Worm (Caenorhabditis elegans) whole organism, L1 larva: ENCODE data around the gene gpa-6.

Source experiments
- C34B4.2 ChIP-seq: sonication (generic microtip); optimal IDR thresholded peaks from 2 replicates; lab custom pipeline; 2017; ENCODE audit warnings: mild to moderate bottlenecking, missing genetic modification characterization, missing compliant biosample characterization
- Y116A8C.19 ChIP-seq: sonication (generic microtip); optimal IDR thresholded peaks from 2 replicates; lab custom pipeline; 2016; ENCODE audit warnings: missing compliant biosample characterization, missing genetic modification characterization, borderline replicate concordance
- aha-1 ChIP-seq: fragments of 150-350 bp; optimal IDR thresholded peaks from 2 replicates; lab custom pipeline; 2014; ENCODE audit warnings: missing biosample characterization, missing genetic modification characterization
- blmp-1 ChIP-seq: fragments of 150-350 bp; optimal IDR thresholded peaks from 2 replicates; lab custom pipeline; 2014; ENCODE audit warnings: missing biosample characterization, missing genetic modification characterization
- ceh-63 ChIP-seq: fragments of 200-800 bp; sonication (Bioruptor generic); optimal IDR thresholded peaks from 2 replicates; lab custom pipeline; 2018; ENCODE audit warnings: mild to moderate bottlenecking, missing genetic modification characterization, missing compliant biosample characterization
- ceh-8 ChIP-seq: fragments of 200-800 bp; sonication (Bioruptor generic); optimal IDR thresholded peaks from 2 replicates; lab custom pipeline; 2018; ENCODE audit warnings: mild to moderate bottlenecking, missing genetic modification characterization, moderate library complexity, missing compliant biosample characterization
- ceh-82 ChIP-seq, 3 experiments: fragments of 150-350 bp in 1 of 3; sonication (generic microtip) in 2 of 3; optimal IDR thresholded peaks; 2 replicates each; lab custom pipeline; 2014 to 2017; ENCODE audit warnings: missing biosample characterization in 3 of 3, missing genetic modification characterization in 3 of 3
- ceh-88 ChIP-seq: fragments of 200-800 bp; sonication (Bioruptor generic); IDR thresholded peaks from 2 replicates; pipeline ENCODE4 v1.3.6; 2022; ENCODE audit warnings: missing genetic modification characterization, missing compliant biosample characterization
- dsc-1 ChIP-seq: sonication (generic microtip); optimal IDR thresholded peaks from 2 replicates; lab custom pipeline; 2016; ENCODE audit warnings: mild to moderate bottlenecking, missing genetic modification characterization, missing compliant biosample characterization
- efl-1 ChIP-seq, 4 experiments: fragments of 150-350 bp; optimal IDR thresholded peaks in 3 of 4; peaks in 1 of 4; 1 replicate in 1 of 4; 2 replicates in 3 of 4; lab custom pipeline; 2014; ENCODE audit warnings: missing biosample characterization in 2 of 4, missing genetic modification characterization in 2 of 4, missing genetic modification reagents in 2 of 4
- efl-3 ChIP-seq: fragments of 200-800 bp; sonication (Bioruptor generic); optimal IDR thresholded peaks from 2 replicates; lab custom pipeline; 2018; ENCODE audit warnings: mild to moderate bottlenecking, missing genetic modification characterization, missing compliant biosample characterization
- egl-27 ChIP-seq, 2 experiments: fragments of 150-350 bp in 1 of 2; sonication (generic microtip); optimal IDR thresholded peaks; 3 replicates each; lab custom pipeline; 2017 to 2018; ENCODE audit warnings: missing biosample characterization in 2 of 2, missing genetic modification characterization in 2 of 2, missing genetic modification reagents in 2 of 2
- elt-3 ChIP-seq, 6 experiments: fragments of 150-350 bp in 1 of 6; sonication (generic microtip); optimal IDR thresholded peaks; 2 replicates each; lab custom pipeline; 2017 to 2018; ENCODE audit warnings: missing biosample characterization in 6 of 6, missing genetic modification characterization in 6 of 6, inconsistent platforms in 1 of 6
- ets-5 ChIP-seq: fragments of 200-800 bp; sonication (Bioruptor generic); IDR thresholded peaks from 2 replicates; pipeline ENCODE4 v1.3.6; 2022; ENCODE audit warnings: missing genetic modification characterization, missing compliant biosample characterization
- fos-1 ChIP-seq: fragments of 150-350 bp; optimal IDR thresholded peaks from 2 replicates; lab custom pipeline; 2014; ENCODE audit warnings: missing biosample characterization, missing genetic modification characterization
- grh-1 ChIP-seq: fragments of 200-800 bp; sonication (Bioruptor generic); IDR thresholded peaks from 2 replicates; pipeline ENCODE4 v1.3.6; 2022; ENCODE audit warnings: missing genetic modification reagents, missing genetic modification characterization, missing compliant biosample characterization
- hlh-17 ChIP-seq: fragments of 200-800 bp; sonication (Bioruptor generic); optimal IDR thresholded peaks from 2 replicates; lab custom pipeline; 2018; ENCODE audit warnings: missing genetic modification characterization, mild to moderate bottlenecking, missing compliant biosample characterization, moderate library complexity, borderline replicate concordance
- hlh-4 ChIP-seq: sonication (generic microtip); optimal IDR thresholded peaks from 2 replicates; lab custom pipeline; 2016; ENCODE audit warnings: mild to moderate bottlenecking, missing genetic modification characterization, missing compliant biosample characterization
- irx-1 ChIP-seq: sonication (generic microtip); optimal IDR thresholded peaks from 2 replicates; lab custom pipeline; 2016; ENCODE audit warnings: missing genetic modification characterization, missing compliant biosample characterization
- isw-1 ChIP-seq: fragments of 200-800 bp; sonication (Bioruptor generic); IDR thresholded peaks from 2 replicates; pipeline ENCODE4 v1.3.6; 2022; ENCODE audit warnings: missing genetic modification characterization, missing compliant biosample characterization
- jun-1 ChIP-seq: fragments of 150-350 bp; optimal IDR thresholded peaks from 2 replicates; lab custom pipeline; 2014; ENCODE audit warnings: missing biosample characterization, missing genetic modification reagents, missing genetic modification characterization
- lin-13 ChIP-seq: fragments of 150-350 bp; optimal IDR thresholded peaks from 2 replicates; lab custom pipeline; 2014; ENCODE audit warnings: missing biosample characterization, missing genetic modification reagents, missing genetic modification characterization
- lin-14 ChIP-seq: fragments of 200-800 bp; sonication (Bioruptor generic); optimal IDR thresholded peaks from 2 replicates; lab custom pipeline; 2018; ENCODE audit warnings: mild to moderate bottlenecking, missing genetic modification characterization, moderate library complexity, missing compliant biosample characterization
- lin-15B ChIP-seq: fragments of 150-350 bp; sonication (generic microtip); optimal IDR thresholded peaks from 3 replicates; lab custom pipeline; 2014; ENCODE audit warnings: missing biosample characterization, missing genetic modification characterization
- lin-35 ChIP-seq, 2 experiments: fragments of 150-350 bp; optimal IDR thresholded peaks; 2 replicates each; lab custom pipeline; 2014; ENCODE audit warnings: missing biosample characterization in 2 of 2, missing genetic modification characterization in 2 of 2, missing genetic modification reagents in 2 of 2
- lin-39 ChIP-seq: fragments of 150-350 bp; optimal IDR thresholded peaks from 2 replicates; lab custom pipeline; 2014; ENCODE audit warnings: missing biosample characterization, missing genetic modification reagents, missing genetic modification characterization
- lir-3 ChIP-seq: sonication (generic microtip); optimal IDR thresholded peaks from 2 replicates; lab custom pipeline; 2016; ENCODE audit warnings: mild to moderate bottlenecking, missing genetic modification characterization, moderate library complexity, missing compliant biosample characterization; ENCODE audit not compliant: poor library complexity
- mdl-1 ChIP-seq, 2 experiments: fragments of 150-350 bp; optimal IDR thresholded peaks; 2 replicates each; lab custom pipeline; 2014 to 2017; ENCODE audit warnings: missing biosample characterization in 2 of 2, missing genetic modification characterization in 2 of 2, inconsistent platforms in 1 of 2
- mef-2 ChIP-seq: fragments of 150-350 bp; optimal IDR thresholded peaks from 2 replicates; lab custom pipeline; 2014; ENCODE audit warnings: missing biosample characterization, missing genetic modification characterization
- nhr-11 ChIP-seq: fragments of 150-350 bp; optimal IDR thresholded peaks from 2 replicates; lab custom pipeline; 2014; ENCODE audit warnings: missing biosample characterization, missing genetic modification characterization
- nhr-12 ChIP-seq: sonication (generic microtip); optimal IDR thresholded peaks from 2 replicates; lab custom pipeline; 2017; ENCODE audit warnings: missing biosample characterization, missing genetic modification characterization
- nhr-19 ChIP-seq: fragments of 200-800 bp; sonication (Bioruptor generic); conservative IDR thresholded peaks from 2 replicates; pipeline ENCODE4 v1.3.6; 2022; ENCODE audit warnings: missing genetic modification characterization, missing compliant biosample characterization
- nhr-237 ChIP-seq: fragments of 150-350 bp; optimal IDR thresholded peaks from 2 replicates; lab custom pipeline; 2014; ENCODE audit warnings: missing biosample characterization, missing genetic modification characterization
- nhr-28 ChIP-seq: fragments of 150-350 bp; optimal IDR thresholded peaks from 2 replicates; lab custom pipeline; 2014; ENCODE audit warnings: missing biosample characterization, missing genetic modification characterization
- nhr-71 ChIP-seq: sonication (generic microtip); optimal IDR thresholded peaks from 2 replicates; lab custom pipeline; 2016; ENCODE audit warnings: mild to moderate bottlenecking, missing genetic modification characterization, moderate library complexity, missing compliant biosample characterization
- nhr-76 ChIP-seq: sonication (generic microtip); optimal IDR thresholded peaks from 2 replicates; lab custom pipeline; 2017; ENCODE audit warnings: missing biosample characterization, missing genetic modification characterization
- nhr-84 ChIP-seq: sonication (generic microtip); optimal IDR thresholded peaks from 2 replicates; lab custom pipeline; 2017; ENCODE audit warnings: missing biosample characterization, missing genetic modification characterization
- nhr-85 ChIP-seq: sonication (generic microtip); peaks from one replicate; lab custom pipeline; 2016; ENCODE audit warnings: missing genetic modification characterization, inconsistent platforms, missing compliant biosample characterization
- pag-3 ChIP-seq: sonication (generic microtip); optimal IDR thresholded peaks from 2 replicates; lab custom pipeline; 2017; ENCODE audit warnings: missing genetic modification characterization, mild to moderate bottlenecking, missing compliant biosample characterization, antibody characterized with exemption, borderline replicate concordance; ENCODE audit not compliant: insufficient read depth
- pqm-1 ChIP-seq: sonication (generic microtip); optimal IDR thresholded peaks from 3 replicates; lab custom pipeline; 2017; ENCODE audit warnings: missing biosample characterization, missing genetic modification characterization
- skn-1 ChIP-seq: fragments of 150-350 bp; optimal IDR thresholded peaks from 2 replicates; lab custom pipeline; 2014; ENCODE audit warnings: missing biosample characterization, missing genetic modification characterization
- snpc-4 ChIP-seq: fragments of 150-350 bp; optimal IDR thresholded peaks from 2 replicates; lab custom pipeline; 2014; ENCODE audit warnings: missing biosample characterization, missing genetic modification characterization
- snu-23 ChIP-seq: sonication (generic microtip); optimal IDR thresholded peaks from 2 replicates; lab custom pipeline; 2016; ENCODE audit warnings: missing genetic modification characterization, missing compliant biosample characterization
- sox-4 ChIP-seq: sonication (generic microtip); optimal IDR thresholded peaks from 2 replicates; lab custom pipeline; 2016; ENCODE audit warnings: missing genetic modification characterization, missing compliant biosample characterization
- sptf-1 ChIP-seq: fragments of 150-350 bp; optimal IDR thresholded peaks from 2 replicates; lab custom pipeline; 2014; ENCODE audit warnings: missing biosample characterization, missing genetic modification characterization
- swsn-7 ChIP-seq: sonication (generic microtip); optimal IDR thresholded peaks from 2 replicates; lab custom pipeline; 2016; ENCODE audit warnings: missing genetic modification characterization, missing compliant biosample characterization
- tlp-1 ChIP-seq: fragments of 150-350 bp; optimal IDR thresholded peaks from 2 replicates; lab custom pipeline; 2014; ENCODE audit warnings: missing biosample characterization, missing genetic modification characterization
- unc-130 ChIP-seq: fragments of 150-350 bp; optimal IDR thresholded peaks from 2 replicates; lab custom pipeline; 2017; ENCODE audit warnings: missing biosample characterization, missing genetic modification characterization, inconsistent platforms
- unc-62 ChIP-seq: fragments of 150-350 bp; optimal IDR thresholded peaks from 2 replicates; lab custom pipeline; 2014; ENCODE audit warnings: missing biosample characterization, missing genetic modification reagents, missing genetic modification characterization
- vab-15 ChIP-seq: sonication (generic microtip); optimal IDR thresholded peaks from 2 replicates; lab custom pipeline; 2017; ENCODE audit warnings: missing genotype, mild to moderate bottlenecking, missing genetic modification characterization, missing compliant biosample characterization
- zip-4 ChIP-seq: fragments of 200-800 bp; sonication (Bioruptor generic); optimal IDR thresholded peaks from 2 replicates; lab custom pipeline; 2018; ENCODE audit warnings: mild to moderate bottlenecking, missing genetic modification characterization, moderate library complexity, missing compliant biosample characterization

Gene gpa-6

ce11 chrX:13144975-13145618 lies 45.9 kb upstream of the gpa-6 start:
- TF ChIP-seq ets-5 (GFP tag; lab: Robert Waterston, UW), result no peak
- peak; percentile 71 for TF ChIP-seq mef-2 (tag; lab: Kevin White, UChicago)
- TF ChIP-seq lin-13 (GFP tag; lab: Kevin White, UChicago), result peak; percentile 94
- peak; percentile 34 for TF ChIP-seq unc-130 (tag; lab: Kevin White, UChicago)
- peak; percentile 83 for TF ChIP-seq isw-1 (GFP tag; lab: Robert Waterston, UW)
- TF ChIP-seq nhr-12 (tag; lab: Kevin White, UChicago), result no peak
- peak; percentile 93 for TF ChIP-seq irx-1 (tag; lab: Kevin White, UChicago)
- TF ChIP-seq ceh-88 (GFP tag; lab: Robert Waterston, UW), result peak; percentile 84
- no peak for TF ChIP-seq nhr-84
- TF ChIP-seq grh-1, result peak; percentile 79
- no peak for TF ChIP-seq C34B4.2 (tag; lab: Kevin White, UChicago)
- no peak for TF ChIP-seq lin-15B (tag; lab: Kevin White, UChicago)
- TF ChIP-seq mdl-1 (tag; optimal IDR thresholded peaks at IDR 0.05; lab: Kevin White, UChicago), result peak; percentile 91 to 99
- no peak for TF ChIP-seq pqm-1 (tag; lab: Kevin White, UChicago)
- peak; percentile 0 for TF ChIP-seq hlh-4
- peak; percentile 52 for TF ChIP-seq nhr-76 (tag; lab: Kevin White, UChicago)
- TF ChIP-seq blmp-1, result peak; percentile 83
- peak; percentile 87 for TF ChIP-seq fos-1 (tag; lab: Kevin White, UChicago)
- peak; percentile 1 for TF ChIP-seq vab-15 (tag; lab: Kevin White, UChicago)
- TF ChIP-seq ceh-63, result peak; percentile 24
- peak; percentile 78 for TF ChIP-seq nhr-237 (tag; lab: Kevin White, UChicago)
- peak; percentile 71 to 80 for TF ChIP-seq efl-1 (optimal IDR thresholded peaks at IDR 0.05; lab: Kevin White, UChicago)
- TF ChIP-seq efl-1 (GFP tag; optimal IDR thresholded peaks at IDR 0.05 in 1 of 2; lab: Kevin White, UChicago), result peak; percentile 25 to 94
- TF ChIP-seq sptf-1 (tag; lab: Kevin White, UChicago), result no peak
- no peak for TF ChIP-seq hlh-17 (GFP tag; lab: Kevin White, UChicago)
- TF ChIP-seq nhr-85 (tag; lab: Kevin White, UChicago), result peak; percentile 97
- peak; percentile 51 for TF ChIP-seq efl-3 (GFP tag; lab: Kevin White, UChicago)
- TF ChIP-seq lin-14 (GFP tag; lab: Kevin White, UChicago), result peak; percentile 99
- peak; percentile 80 for TF ChIP-seq zip-4 (GFP tag; lab: Kevin White, UChicago)
- peak; percentile 34 for TF ChIP-seq lin-39
- peak; percentile 64 for TF ChIP-seq aha-1 (tag; lab: Kevin White, UChicago)
- TF ChIP-seq pag-3 (tag; lab: Kevin White, UChicago), result no peak
- TF ChIP-seq egl-27 (tag; optimal IDR thresholded peaks at IDR 0.05; lab: Kevin White, UChicago), result peak; percentile 53 to 89
- TF ChIP-seq ceh-82 (tag; optimal IDR thresholded peaks at IDR 0.05; lab: Kevin White, UChicago), result peak; percentile 60 to 94 (median 91)
- no peak for TF ChIP-seq Y116A8C.19 (tag; lab: Kevin White, UChicago)
- peak; percentile 86 for TF ChIP-seq skn-1 (tag; lab: Kevin White, UChicago)
- TF ChIP-seq nhr-28 (tag; lab: Kevin White, UChicago), result no peak
- TF ChIP-seq snpc-4 (tag; lab: Kevin White, UChicago), result peak; percentile 75
- TF ChIP-seq sox-4, result peak; percentile 87
- peak in 3 of 6 experiments; percentile 51 to 79 (median 68) for TF ChIP-seq elt-3 (tag; optimal IDR thresholded peaks at IDR 0.05; lab: Kevin White, UChicago)
- TF ChIP-seq dsc-1 (tag; lab: Kevin White, UChicago), result peak; percentile 98
- no peak for TF ChIP-seq tlp-1 (tag; lab: Kevin White, UChicago)
- peak; percentile 97 for TF ChIP-seq swsn-7
- peak; percentile 96 for TF ChIP-seq jun-1
- TF ChIP-seq nhr-19, result peak; percentile 94
- peak; percentile 72 for TF ChIP-seq nhr-11 (tag; lab: Kevin White, UChicago)
- TF ChIP-seq ceh-8 (GFP tag; lab: Kevin White, UChicago), result peak; percentile 83
- peak; percentile 98 for TF ChIP-seq snu-23
- peak; percentile 76 to 86 for TF ChIP-seq lin-35 (GFP tag; optimal IDR thresholded peaks at IDR 0.05; lab: Kevin White, UChicago)
- peak; percentile 85 for TF ChIP-seq lir-3 (tag; lab: Kevin White, UChicago)
- TF ChIP-seq unc-62, result no peak
- TF ChIP-seq nhr-71 (tag; lab: Kevin White, UChicago), result peak; percentile 99
